Worm (Caenorhabditis elegans) whole organism, L2 larva: ENCODE measurements around the gene str-109.

Source experiments
- gmeb-1 ChIP-seq: fragments of 150-350 bp; optimal IDR thresholded peaks from 2 replicates; lab custom pipeline; 2014; ENCODE audit warnings: missing biosample characterization, missing genetic modification characterization
- nhr-11 ChIP-seq: fragments of 150-350 bp; optimal IDR thresholded peaks from 2 replicates; lab custom pipeline; 2014; ENCODE audit warnings: missing biosample characterization, missing genetic modification characterization
- unc-55 ChIP-seq: fragments of 150-350 bp; sonication (generic microtip); optimal IDR thresholded peaks from 3 replicates; lab custom pipeline; 2014; ENCODE audit warnings: missing biosample characterization, missing genetic modification reagents, missing genetic modification characterization

DNA sequence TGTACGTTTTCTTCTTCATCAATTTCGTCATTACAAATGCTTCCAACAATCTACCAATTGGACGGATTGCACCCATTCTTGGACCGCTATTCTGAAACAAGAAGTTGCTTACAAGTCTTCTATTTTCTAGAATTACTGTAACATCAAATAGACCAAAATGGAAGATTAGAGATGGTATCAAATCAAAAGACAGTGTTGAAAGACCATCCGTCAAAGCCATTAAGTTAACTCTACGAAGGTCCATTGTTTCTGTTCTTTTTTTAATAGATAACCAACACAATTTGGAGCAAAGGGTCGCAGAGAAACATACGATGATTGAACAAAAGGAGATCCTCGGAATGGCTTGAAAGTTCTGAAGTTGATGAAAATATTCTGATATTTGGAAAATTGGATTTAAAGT, 17.0 kb downstream of the str-109 start:
- no peak for TF ChIP-seq unc-55 (GFP tag; lab: Kevin White, UChicago)
- TF ChIP-seq nhr-11 (tag; lab: Kevin White, UChicago) = no peak
- no peak for TF ChIP-seq gmeb-1 (tag; lab: Kevin White, UChicago)
